Fruit fly (Drosophila melanogaster): ENCODE measurements around the gene Pmvk.

Pmvk gene

DNA sequence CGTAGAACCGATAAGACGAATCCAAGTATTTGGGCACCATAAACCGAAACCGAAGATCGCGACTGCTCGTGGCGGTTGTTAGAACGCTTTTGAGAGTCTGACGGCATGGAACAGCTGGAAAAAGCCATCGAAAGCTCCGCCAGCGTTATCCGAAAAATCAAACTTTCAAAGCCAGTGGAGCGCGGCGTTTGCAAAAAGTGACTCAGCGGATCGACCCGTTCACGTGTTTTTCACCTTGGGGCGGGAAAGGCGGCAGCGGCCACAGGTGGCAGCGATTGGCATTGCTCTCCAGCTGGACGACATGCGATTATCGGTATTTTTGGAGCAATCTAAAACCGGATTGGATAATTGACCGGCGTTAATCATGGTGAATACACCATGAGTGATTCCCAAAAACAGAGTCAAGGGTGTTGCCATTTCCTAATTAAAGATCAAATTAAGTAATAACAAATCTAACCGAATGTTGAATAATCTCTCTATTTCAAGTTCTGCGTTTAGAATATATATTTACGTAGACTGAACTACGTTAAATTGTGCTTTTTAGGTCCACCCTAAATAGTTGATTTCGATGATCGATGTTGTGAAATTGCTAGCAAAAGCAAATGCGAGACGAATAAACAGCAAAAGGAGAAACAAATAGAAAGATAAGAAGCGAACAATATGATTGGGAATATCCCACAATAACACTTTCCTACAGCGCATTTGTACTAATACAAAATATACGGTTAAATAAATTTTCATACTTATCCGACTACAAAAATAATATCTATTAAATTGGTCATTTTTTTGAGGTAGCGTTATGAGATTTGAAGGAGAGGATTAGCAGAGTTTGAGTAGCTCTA lies 33.1 kb downstream of the Pmvk start, which contains the start of gene CG10337 (continued):
- TF ChIP-seq Neu2 (GFP tag; optimal IDR thresholded peaks at IDR 0.05; ENCODE audit: borderline replicate concordance) (no peak), nmo (GFP tag; optimal IDR thresholded peaks at IDR 0.05) (peak; percentile 8), ase (GFP tag; IDR thresholded peaks at IDR 0.05) (no peak), gce (GFP tag; IDR thresholded peaks at IDR 0.05) (0 out of 3 replicates have a peak, but pooled peaks have one; percentile 44), onecut (GFP tag; IDR thresholded peaks at IDR 0.05) (no peak), CG11696 (GFP tag; IDR thresholded peaks at IDR 0.05) (no peak), CG14441 (GFP tag; IDR thresholded peaks at IDR 0.05) (peak; percentile 54; the same call in 1 of the 2 replicates), CG10462 (GFP tag; optimal IDR thresholded peaks at IDR 0.05) (no peak), Aef1 (GFP tag; IDR thresholded peaks at IDR 0.05) (0 out of 3 replicates have a peak, but pooled peaks have one; percentile 25), CG6683 (GFP tag; optimal IDR thresholded peaks at IDR 0.05) (peak; percentile 6), CG8944 (GFP tag; optimal IDR thresholded peaks at IDR 0.05) (no peak), lov (optimal IDR thresholded peaks at IDR 0.05) (no peak), lov (GFP tag; IDR thresholded peaks at IDR 0.05) (no peak), CG4707 (GFP tag; optimal IDR thresholded peaks at IDR 0.05) (peak; percentile 12)

DNA sequence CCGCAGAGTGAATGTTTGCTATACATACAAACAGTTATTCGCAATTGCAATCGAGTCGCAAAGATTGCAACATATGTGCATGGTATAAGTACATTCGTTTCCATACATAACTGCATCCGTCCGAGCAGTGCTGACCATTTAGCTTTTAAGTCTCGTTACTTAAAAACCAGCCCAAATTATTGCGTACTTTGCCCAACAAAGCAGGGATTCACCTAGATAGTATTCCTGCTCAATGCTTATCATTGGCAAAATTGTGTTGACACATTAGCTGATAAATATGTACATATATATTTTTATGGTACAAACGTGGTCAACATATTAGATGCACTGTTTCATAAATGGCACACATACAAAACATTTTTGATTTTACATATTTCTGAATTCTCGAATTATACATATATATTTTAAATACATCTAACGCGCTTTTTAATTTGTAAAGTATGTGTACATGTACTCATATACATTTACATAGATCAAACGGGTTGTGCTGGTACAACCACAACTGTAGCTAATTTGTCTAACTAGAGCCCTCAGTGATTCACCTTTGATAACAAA lies 37.1 kb downstream of the Pmvk start:
- TF ChIP-seq Oaz (GFP tag; IDR thresholded peaks at IDR 0.05) (no peak), CG6175 (GFP tag; IDR thresholded peaks at IDR 0.05) (no peak), lbe (GFP tag; optimal IDR thresholded peaks at IDR 0.05) (peak; percentile 12), dmrt99B (tag; optimal IDR thresholded peaks at IDR 0.05) (no peak), eve (GFP tag; optimal IDR thresholded peaks at IDR 0.05) (peak in 1 of 2 experiments; percentile 63), her (GFP tag; optimal IDR thresholded peaks at IDR 0.05) (no peak), pzg (GFP tag; optimal IDR thresholded peaks at IDR 0.05) (no peak), Med (GFP tag) (peak; percentile 34), CG31365 (tag; optimal IDR thresholded peaks at IDR 0.05) (no peak), CG4820 (GFP tag; optimal IDR thresholded peaks at IDR 0.05) (no peak), exex (tag; optimal IDR thresholded peaks at IDR 0.05) (peak; percentile 41), Mrtf (GFP tag; IDR thresholded peaks at IDR 0.05) (no peak), CG10543 (GFP tag; optimal IDR thresholded peaks at IDR 0.05) (no peak), run (tag; optimal IDR thresholded peaks at IDR 0.05) (no peak), CG1024 (GFP tag; IDR thresholded peaks at IDR 0.05) (no peak), cg (GFP tag; optimal IDR thresholded peaks at IDR 0.05) (no peak), HHEX (GFP tag; optimal IDR thresholded peaks at IDR 0.05) (no peak), grau (tag; optimal IDR thresholded peaks at IDR 0.05) (peak; percentile 11), CG7357 (GFP tag; IDR thresholded peaks at IDR 0.05) (no peak), grn (GFP tag; optimal IDR thresholded peaks at IDR 0.05) (no peak), CG9727 (GFP tag; optimal IDR thresholded peaks at IDR 0.05) (no peak), CG2120 (GFP tag; optimal IDR thresholded peaks at IDR 0.05) (peak; percentile 7), zfh2 (GFP tag; optimal IDR thresholded peaks at IDR 0.05) (no peak), CG2678 (tag; optimal IDR thresholded peaks at IDR 0.05) (peak; percentile 5), kni (GFP tag; optimal IDR thresholded peaks at IDR 0.05) (no peak), cato (GFP tag; optimal IDR thresholded peaks at IDR 0.05; ENCODE audit: borderline replicate concordance) (no peak), ssp (GFP tag; IDR thresholded peaks at IDR 0.05) (no peak), CG15479 (GFP tag; optimal IDR thresholded peaks at IDR 0.05) (peak; percentile 60), pan (optimal IDR thresholded peaks at IDR 0.05) (no peak), pan (GFP tag; optimal IDR thresholded peaks at IDR 0.05 in 1 of 2, IDR thresholded peaks at IDR 0.05 in 1 of 2) (no peak), CG10274 (GFP tag; optimal IDR thresholded peaks at IDR 0.05) (no peak), cad (GFP tag; optimal IDR thresholded peaks at IDR 0.05) (no peak), corto (GFP tag; optimal IDR thresholded peaks at IDR 0.05) (peak; percentile 3), tgo (GFP tag; IDR thresholded peaks at IDR 0.05) (no peak), Max (GFP tag; optimal IDR thresholded peaks at IDR 0.05) (no peak)

Data from whole organism, embryonic.